Fruit fly (Drosophila melanogaster): ENCODE measurements around the gene mtg.
A peak's percentile ranks its signal among the peaks of the same experiment; 100 is the strongest.

- no peak for TF ChIP-seq nerfin-2 (GFP tag; IDR thresholded peaks at IDR 0.05; ENCODE audit: partially characterized antibody)
- TF ChIP-seq CG10565 (GFP tag; optimal IDR thresholded peaks at IDR 0.05), result no peak
- TF ChIP-seq CG34224 (GFP tag; IDR thresholded peaks at IDR 0.05; ENCODE audit: partially characterized antibody), result no peak
- TF ChIP-seq usp (GFP tag; optimal IDR thresholded peaks at IDR 0.05), result no peak
- TF ChIP-seq wdn (GFP tag; IDR thresholded peaks at IDR 0.05), result no peak
- no peak for TF ChIP-seq maf-S (GFP tag; optimal IDR thresholded peaks at IDR 0.05)
- TF ChIP-seq CG4404 (GFP tag; IDR thresholded peaks at IDR 0.05), result no peak
- peak; percentile 66 for TF ChIP-seq Sry-δ (GFP tag; optimal IDR thresholded peaks at IDR 0.05)
These were observed 58.2 kb downstream of the mtg start, which contains the start of gene tex for dm6 chr3R:8308515-8308959.

Data from whole organism, embryonic.